Worm (Caenorhabditis elegans) whole organism, mixed stage, embryonic: ENCODE results near the gene ZK1098.6.

Experiments used
- M03D4.4 ChIP-seq: sonication (generic microtip); optimal IDR thresholded peaks from 2 replicates; lab custom pipeline; 2017; ENCODE audit warnings: mild to moderate bottlenecking, missing genetic modification characterization, missing compliant biosample characterization
- bed-3 ChIP-seq: fragments of 200-800 bp; sonication (Bioruptor generic); optimal IDR thresholded peaks from 3 replicates; lab custom pipeline; 2018; ENCODE audit warnings: mild to moderate bottlenecking, missing genetic modification characterization, moderate library complexity, missing compliant biosample characterization
- ceh-39 ChIP-seq: fragments of 150-350 bp; optimal IDR thresholded peaks from 2 replicates; lab custom pipeline; 2014; ENCODE audit warnings: missing biosample characterization, missing genetic modification characterization
- ceh-43 ChIP-seq: fragments of 200-800 bp; sonication (Bioruptor generic); optimal IDR thresholded peaks from 2 replicates; lab custom pipeline; 2018; ENCODE audit warnings: mild to moderate bottlenecking, missing genetic modification characterization, moderate library complexity, missing compliant biosample characterization
- ceh-83 ChIP-seq: fragments of 200-800 bp; sonication (Bioruptor generic); optimal IDR thresholded peaks from 2 replicates; lab custom pipeline; 2018; ENCODE audit warnings: mild to moderate bottlenecking, missing genetic modification characterization, missing compliant biosample characterization
- ces-1 ChIP-seq: fragments of 150-350 bp; optimal IDR thresholded peaks from 2 replicates; lab custom pipeline; 2014; ENCODE audit warnings: missing biosample characterization, missing genetic modification reagents, missing genetic modification characterization
- cnd-1 ChIP-seq: fragments of 200-800 bp; sonication (Bioruptor generic); optimal IDR thresholded peaks from 2 replicates; lab custom pipeline; 2018; ENCODE audit warnings: mild to moderate bottlenecking, missing genetic modification characterization, missing compliant biosample characterization
- drap-1 ChIP-seq: fragments of 200-800 bp; sonication (Bioruptor generic); optimal IDR thresholded peaks from 3 replicates; lab custom pipeline; 2018; ENCODE audit warnings: mild to moderate bottlenecking, missing genetic modification characterization, missing compliant biosample characterization
- elt-1 ChIP-seq: sonication (generic microtip); optimal IDR thresholded peaks from 2 replicates; lab custom pipeline; 2017; ENCODE audit warnings: missing genetic modification characterization, mild to moderate bottlenecking, missing compliant biosample characterization, antibody characterized with exemption, moderate library complexity, borderline replicate concordance; ENCODE audit not compliant: insufficient read depth
- elt-3 ChIP-seq: fragments of 150-350 bp; optimal IDR thresholded peaks from 2 replicates; lab custom pipeline; 2014; ENCODE audit warnings: missing biosample characterization, missing genetic modification characterization
- flh-1 ChIP-seq: fragments of 200-800 bp; sonication (Bioruptor generic); optimal IDR thresholded peaks from 2 replicates; lab custom pipeline; 2018; ENCODE audit warnings: mild to moderate bottlenecking, missing genetic modification characterization, moderate library complexity, missing compliant biosample characterization
- ham-2 ChIP-seq: fragments of 200-800 bp; sonication (Bioruptor generic); optimal IDR thresholded peaks from 2 replicates; lab custom pipeline; 2018; ENCODE audit warnings: mild to moderate bottlenecking, missing genetic modification characterization, missing compliant biosample characterization
- hlh-1 ChIP-seq: fragments of 150-350 bp; optimal IDR thresholded peaks from 2 replicates; lab custom pipeline; 2014; ENCODE audit warnings: missing biosample characterization, missing genetic modification reagents, missing genetic modification characterization
- lin-13 ChIP-seq: fragments of 150-350 bp; optimal IDR thresholded peaks from 2 replicates; lab custom pipeline; 2014; ENCODE audit warnings: missing biosample characterization, missing genetic modification characterization
- lin-32 ChIP-seq: fragments of 200-800 bp; sonication (Bioruptor generic); optimal IDR thresholded peaks from 2 replicates; lab custom pipeline; 2018; ENCODE audit warnings: mild to moderate bottlenecking, missing genetic modification characterization, missing compliant biosample characterization
- lsy-2 ChIP-seq: fragments of 150-350 bp; optimal IDR thresholded peaks from 2 replicates; lab custom pipeline; 2014; ENCODE audit warnings: missing biosample characterization, missing genetic modification characterization
- mab-5 ChIP-seq: fragments of 150-350 bp; optimal IDR thresholded peaks from 2 replicates; lab custom pipeline; 2014; ENCODE audit warnings: missing biosample characterization, missing genetic modification characterization
- mep-1 ChIP-seq: fragments of 150-350 bp; optimal IDR thresholded peaks from 2 replicates; lab custom pipeline; 2017; ENCODE audit warnings: missing biosample characterization, missing genetic modification reagents, missing genetic modification characterization, inconsistent platforms
- mls-2 ChIP-seq: sonication (generic microtip); optimal IDR thresholded peaks from 2 replicates; lab custom pipeline; 2016; ENCODE audit warnings: mild to moderate bottlenecking, missing genetic modification characterization, moderate library complexity, missing compliant biosample characterization
- nhr-12 ChIP-seq: fragments of 150-350 bp; optimal IDR thresholded peaks from 2 replicates; lab custom pipeline; 2014; ENCODE audit warnings: missing biosample characterization, missing genetic modification characterization
- nhr-237 ChIP-seq: fragments of 150-350 bp; optimal IDR thresholded peaks from 2 replicates; lab custom pipeline; 2014; ENCODE audit warnings: missing biosample characterization, missing genetic modification characterization
- nhr-28 ChIP-seq: fragments of 150-350 bp; optimal IDR thresholded peaks from 2 replicates; lab custom pipeline; 2014; ENCODE audit warnings: missing biosample characterization, missing genetic modification characterization
- nhr-76 ChIP-seq: sonication (generic microtip); optimal IDR thresholded peaks from 2 replicates; lab custom pipeline; 2017; ENCODE audit warnings: missing biosample characterization, missing genetic modification characterization
- sem-2 ChIP-seq: fragments of 200-800 bp; sonication (Bioruptor generic); optimal IDR thresholded peaks from 2 replicates; lab custom pipeline; 2018; ENCODE audit warnings: mild to moderate bottlenecking, missing genetic modification characterization, missing compliant biosample characterization
- snpc-4 ChIP-seq: fragments of 150-350 bp; optimal IDR thresholded peaks from 2 replicates; lab custom pipeline; 2014; ENCODE audit warnings: missing biosample characterization, missing genetic modification characterization
- sptf-1 ChIP-seq: sonication (generic microtip); optimal IDR thresholded peaks from 2 replicates; lab custom pipeline; 2017; ENCODE audit warnings: mild to moderate bottlenecking, missing genetic modification characterization, moderate library complexity, missing compliant biosample characterization
- tbx-8 ChIP-seq: fragments of 200-800 bp; sonication (Bioruptor generic); optimal IDR thresholded peaks from 2 replicates; lab custom pipeline; 2018; ENCODE audit warnings: mild to moderate bottlenecking, missing genetic modification characterization, moderate library complexity, missing compliant biosample characterization
- unc-120 ChIP-seq: sonication (generic microtip); optimal IDR thresholded peaks from 2 replicates; lab custom pipeline; 2017; ENCODE audit warnings: missing genetic modification characterization, missing compliant biosample characterization; ENCODE audit not compliant: poor library complexity, severe bottlenecking
- unc-39 ChIP-seq: fragments of 150-350 bp; optimal IDR thresholded peaks from 2 replicates; lab custom pipeline; 2014; ENCODE audit warnings: missing biosample characterization, missing genetic modification characterization
- unc-62 ChIP-seq: fragments of 150-350 bp; optimal IDR thresholded peaks from 2 replicates; lab custom pipeline; 2014; ENCODE audit warnings: missing biosample characterization, missing genetic modification reagents, missing genetic modification characterization
- zip-8 ChIP-seq: fragments of 150-350 bp; optimal IDR thresholded peaks from 2 replicates; lab custom pipeline; 2014; ENCODE audit warnings: missing biosample characterization, missing genetic modification characterization
- ztf-11 ChIP-seq: fragments of 150-350 bp; optimal IDR thresholded peaks from 2 replicates; lab custom pipeline; 2014; ENCODE audit warnings: missing biosample characterization, missing genetic modification characterization

The ZK1098.6 gene

ce11 chrIII:9509764-9510370 lies 17.1 kb upstream of the ZK1098.6 start:
- no peak for TF ChIP-seq mab-5
- peak; percentile 45 for TF ChIP-seq unc-62 (GFP tag; lab: Kevin White, UChicago)
- TF ChIP-seq unc-120 (tag; lab: Kevin White, UChicago) = peak; percentile 23
- TF ChIP-seq ces-1 (GFP tag; lab: Kevin White, UChicago) = peak; percentile 94
- TF ChIP-seq, all 35 proteins: peak for 3

DNA sequence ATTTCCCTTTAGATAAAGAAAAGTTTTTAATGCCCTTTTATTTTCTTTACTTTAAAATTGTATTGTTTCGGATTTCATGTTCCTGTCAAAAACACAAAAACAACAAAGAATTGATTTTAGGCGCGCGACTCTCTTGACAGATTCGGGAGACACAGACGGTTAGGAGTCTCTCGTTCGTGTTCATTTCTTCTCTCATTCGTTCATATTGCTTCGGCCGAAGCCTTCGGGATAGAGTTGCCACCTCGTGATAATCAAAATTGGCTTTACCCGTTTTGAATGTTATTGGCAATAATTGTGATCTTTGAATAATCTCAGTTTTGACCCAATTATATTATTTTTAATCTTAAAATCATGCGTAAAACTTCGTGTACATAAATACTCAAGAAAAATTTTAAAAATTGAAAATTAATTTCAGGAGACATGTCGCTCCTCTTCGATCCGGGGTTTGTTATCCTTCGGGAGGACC lies 15.9 kb upstream of the ZK1098.6 start, which contains the start of gene F55H2.5:
Gene F55H2.5, plus strand, starts transcription at position 416 of the 466 bp plus-strand sequence.
- TF ChIP-seq sptf-1 (tag; lab: Kevin White, UChicago) (no peak), flh-1 (GFP tag; lab: Kevin White, UChicago) (no peak), drap-1 (GFP tag; lab: Kevin White, UChicago) (no peak), M03D4.4 (tag; lab: Kevin White, UChicago) (no peak), ham-2 (GFP tag; lab: Kevin White, UChicago) (no peak), ces-1 (GFP tag; lab: Kevin White, UChicago) (no peak), ceh-39 (tag; lab: Kevin White, UChicago) (no peak), zip-8 (tag; lab: Kevin White, UChicago) (no peak), unc-62 (GFP tag; lab: Kevin White, UChicago) (no peak), lsy-2 (tag; lab: Kevin White, UChicago) (no peak), hlh-1 (tag; lab: Kevin White, UChicago) (no peak), ztf-11 (tag; lab: Kevin White, UChicago) (no peak), mab-5 (no peak), unc-39 (tag; lab: Kevin White, UChicago) (no peak), sem-2 (GFP tag; lab: Kevin White, UChicago) (no peak), lin-13 (no peak)

- TF ChIP-seq mls-2 (tag; lab: Kevin White, UChicago) = no peak
- TF ChIP-seq snpc-4 = no peak
- TF ChIP-seq unc-39 (tag; lab: Kevin White, UChicago) = no peak
- TF ChIP-seq nhr-28 = no peak
- TF ChIP-seq mep-1 (tag; lab: Kevin White, UChicago) = no peak
- no peak for TF ChIP-seq ceh-43 (GFP tag; lab: Kevin White, UChicago)
- TF ChIP-seq tbx-8 (GFP tag; lab: Kevin White, UChicago) = no peak
- TF ChIP-seq hlh-1 (tag; lab: Kevin White, UChicago) = no peak
- no peak for TF ChIP-seq flh-1 (GFP tag; lab: Kevin White, UChicago)
- no peak for TF ChIP-seq drap-1 (GFP tag; lab: Kevin White, UChicago)
- TF ChIP-seq, all 35 proteins: peak for 0
Observed at ce11 chrIII:9511660-9512059, 15.3 kb upstream of the ZK1098.6 start.

DNA sequence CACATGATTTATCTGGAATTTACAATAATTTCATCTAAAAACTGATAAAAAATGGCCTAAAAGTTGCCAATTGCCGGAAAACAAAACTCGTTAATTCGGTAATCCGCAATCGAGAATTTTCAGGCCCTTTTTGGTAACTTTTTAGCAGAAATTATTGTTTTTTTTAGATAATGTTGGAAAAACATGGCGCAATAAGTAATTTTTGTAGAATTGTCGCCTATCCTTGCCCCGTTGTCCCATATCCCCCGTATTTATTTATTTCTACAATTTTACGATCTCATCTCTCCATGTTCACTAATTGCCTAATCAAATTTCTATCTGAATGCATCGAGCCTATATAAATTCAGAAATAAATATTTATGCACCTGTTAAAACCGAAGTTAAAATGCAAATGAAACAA lies 13.9 kb upstream of the ZK1098.6 start:
- no peak for TF ChIP-seq nhr-28
- no peak for TF ChIP-seq flh-1 (GFP tag; lab: Kevin White, UChicago)
- TF ChIP-seq sem-2 (GFP tag; lab: Kevin White, UChicago) = no peak
- no peak for TF ChIP-seq nhr-12 (tag; lab: Kevin White, UChicago)
- TF ChIP-seq cnd-1 (tag; lab: Kevin White, UChicago) = no peak
- no peak for TF ChIP-seq elt-3 (tag; lab: Kevin White, UChicago)
- TF ChIP-seq nhr-76 (tag; lab: Kevin White, UChicago) = no peak
- TF ChIP-seq lin-32 (GFP tag; lab: Kevin White, UChicago) = no peak
- no peak for TF ChIP-seq ztf-11 (tag; lab: Kevin White, UChicago)
- TF ChIP-seq nhr-237 (tag; lab: Kevin White, UChicago) = no peak
- TF ChIP-seq zip-8 (tag; lab: Kevin White, UChicago) = no peak
- no peak for TF ChIP-seq elt-1 (tag; lab: Kevin White, UChicago)
- TF ChIP-seq bed-3 (GFP tag; lab: Kevin White, UChicago) = no peak
- TF ChIP-seq ceh-43 (GFP tag; lab: Kevin White, UChicago) = no peak
- no peak for TF ChIP-seq ceh-83 (GFP tag; lab: Kevin White, UChicago)
